Worm (Caenorhabditis elegans) whole organism, L3 larva: ENCODE results near the gene C01G6.4.

ENCODE experiments used
- R02D3.7 ChIP-seq: fragments of 150-350 bp; optimal IDR thresholded peaks from 2 replicates; lab custom pipeline; 2014; ENCODE audit warnings: missing biosample characterization, missing genetic modification characterization
- ZK546.5 ChIP-seq: sonication (generic microtip); optimal IDR thresholded peaks from 2 replicates; lab custom pipeline; 2017; ENCODE audit warnings: missing biosample characterization, missing genetic modification characterization
- aly-2 ChIP-seq: fragments of 150-350 bp; optimal IDR thresholded peaks from 2 replicates; lab custom pipeline; 2014; ENCODE audit warnings: missing biosample characterization, missing genetic modification characterization
- ama-1 ChIP-seq: fragments of 150-350 bp; optimal IDR thresholded peaks from 2 replicates; lab custom pipeline; 2018
- ceh-16 ChIP-seq: sonication (generic microtip); optimal IDR thresholded peaks from 2 replicates; lab custom pipeline; 2017; ENCODE audit warnings: missing biosample characterization, missing genetic modification characterization
- ceh-82 ChIP-seq: fragments of 150-350 bp; optimal IDR thresholded peaks from 2 replicates; lab custom pipeline; 2014; ENCODE audit warnings: missing biosample characterization, missing genetic modification characterization
- ceh-9 ChIP-seq: sonication (generic microtip); optimal IDR thresholded peaks from 2 replicates; lab custom pipeline; 2018; ENCODE audit warnings: missing biosample characterization, missing genetic modification characterization
- daf-12 ChIP-seq: fragments of 150-350 bp; optimal IDR thresholded peaks from 2 replicates; lab custom pipeline; 2014; ENCODE audit warnings: missing biosample characterization, missing genetic modification reagents, missing genetic modification characterization
- egl-27 ChIP-seq: sonication (generic microtip); optimal IDR thresholded peaks from 4 replicates; lab custom pipeline; 2017; ENCODE audit warnings: missing biosample characterization, missing genetic modification reagents, missing genetic modification characterization
- egl-5 ChIP-seq: fragments of 150-350 bp; optimal IDR thresholded peaks from 2 replicates; lab custom pipeline; 2017; ENCODE audit warnings: missing biosample characterization, missing genetic modification reagents, missing genetic modification characterization, inconsistent platforms
- elt-1 ChIP-seq: fragments of 150-350 bp; optimal IDR thresholded peaks from 2 replicates; lab custom pipeline; 2014; ENCODE audit warnings: missing biosample characterization, missing genetic modification characterization
- elt-2 ChIP-seq: sonication (generic microtip); optimal IDR thresholded peaks from 2 replicates; lab custom pipeline; 2016; ENCODE audit warnings: missing genetic modification reagents, mild to moderate bottlenecking, missing genetic modification characterization, missing compliant biosample characterization
- eor-1 ChIP-seq, 2 experiments: fragments of 150-350 bp; optimal IDR thresholded peaks; 2 replicates each; lab custom pipeline; 2014 to 2018; ENCODE audit warnings: missing biosample characterization in 2 of 2, missing genetic modification characterization in 2 of 2
- fkh-2 ChIP-seq: fragments of 150-350 bp; optimal IDR thresholded peaks from 2 replicates; lab custom pipeline; 2014; ENCODE audit warnings: missing biosample characterization, missing genetic modification reagents, missing genetic modification characterization
- fos-1 ChIP-seq: fragments of 150-350 bp; optimal IDR thresholded peaks from 2 replicates; lab custom pipeline; 2014; ENCODE audit warnings: missing biosample characterization, missing genetic modification characterization
- hmg-11 ChIP-seq: sonication (generic microtip); optimal IDR thresholded peaks from 2 replicates; lab custom pipeline; 2016; ENCODE audit warnings: missing genetic modification characterization, missing compliant biosample characterization
- lin-15B ChIP-seq: fragments of 150-350 bp; optimal IDR thresholded peaks from 2 replicates; lab custom pipeline; 2014; ENCODE audit warnings: missing biosample characterization, missing genetic modification characterization
- lin-39 ChIP-seq: fragments of 150-350 bp; optimal IDR thresholded peaks from 2 replicates; lab custom pipeline; 2018; ENCODE audit warnings: missing biosample characterization, missing genetic modification reagents, missing genetic modification characterization
- mdl-1 ChIP-seq: fragments of 150-350 bp; optimal IDR thresholded peaks from 2 replicates; lab custom pipeline; 2014; ENCODE audit warnings: missing biosample characterization, missing genetic modification characterization
- mml-1 ChIP-seq: fragments of 150-350 bp; sonication (generic microtip); optimal IDR thresholded peaks from 3 replicates; lab custom pipeline; 2014; ENCODE audit warnings: missing biosample characterization, missing genetic modification characterization
- nfya-1 ChIP-seq: sonication (generic microtip); optimal IDR thresholded peaks from 2 replicates; lab custom pipeline; 2017; ENCODE audit warnings: missing genetic modification characterization, mild to moderate bottlenecking, missing compliant biosample characterization, antibody characterized with exemption, moderate library complexity; ENCODE audit not compliant: insufficient read depth
- nhr-11 ChIP-seq: fragments of 150-350 bp; optimal IDR thresholded peaks from 2 replicates; lab custom pipeline; 2014; ENCODE audit warnings: missing biosample characterization, missing genetic modification characterization
- nhr-12 ChIP-seq: fragments of 150-350 bp; optimal IDR thresholded peaks from 2 replicates; lab custom pipeline; 2014; ENCODE audit warnings: missing biosample characterization, missing genetic modification characterization
- nhr-237 ChIP-seq: fragments of 150-350 bp; optimal IDR thresholded peaks from 2 replicates; lab custom pipeline; 2014; ENCODE audit warnings: missing biosample characterization, missing genetic modification characterization
- nhr-28 ChIP-seq: fragments of 150-350 bp; optimal IDR thresholded peaks from 2 replicates; lab custom pipeline; 2014; ENCODE audit warnings: missing biosample characterization, missing genetic modification characterization
- nhr-67 ChIP-seq: fragments of 150-350 bp; optimal IDR thresholded peaks from 2 replicates; lab custom pipeline; 2014; ENCODE audit warnings: missing biosample characterization, missing genetic modification characterization
- nhr-76 ChIP-seq: fragments of 150-350 bp; sonication (generic microtip); optimal IDR thresholded peaks from 5 replicates; lab custom pipeline; 2014; ENCODE audit warnings: missing biosample characterization, missing genetic modification characterization
- nhr-77 ChIP-seq: fragments of 150-350 bp; optimal IDR thresholded peaks from 2 replicates; lab custom pipeline; 2014; ENCODE audit warnings: missing biosample characterization, missing genetic modification characterization
- pha-4 ChIP-seq: fragments of 150-350 bp; optimal IDR thresholded peaks from 2 replicates; lab custom pipeline; 2014; ENCODE audit warnings: missing biosample characterization, missing genetic modification reagents, missing genetic modification characterization
- sea-2 ChIP-seq: fragments of 150-350 bp; sonication (generic microtip); optimal IDR thresholded peaks from 4 replicates; lab custom pipeline; 2014; ENCODE audit warnings: missing biosample characterization, missing genetic modification reagents, missing genetic modification characterization
- skn-1 ChIP-seq: fragments of 150-350 bp; optimal IDR thresholded peaks from 2 replicates; lab custom pipeline; 2014; ENCODE audit warnings: missing biosample characterization, missing genetic modification characterization
- snpc-4 ChIP-seq: fragments of 150-350 bp; optimal IDR thresholded peaks from 2 replicates; lab custom pipeline; 2014; ENCODE audit warnings: missing biosample characterization, missing genetic modification characterization
- unc-62 ChIP-seq: fragments of 150-350 bp; sonication (generic microtip); optimal IDR thresholded peaks from 4 replicates; lab custom pipeline; 2014; ENCODE audit warnings: missing biosample characterization, missing genetic modification reagents, missing genetic modification characterization
- ztf-11 ChIP-seq: fragments of 150-350 bp; optimal IDR thresholded peaks from 2 replicates; lab custom pipeline; 2014; ENCODE audit warnings: missing biosample characterization, missing genetic modification characterization
- ztf-4 ChIP-seq: fragments of 150-350 bp; optimal IDR thresholded peaks from 2 replicates; lab custom pipeline; 2014; ENCODE audit warnings: missing biosample characterization, missing genetic modification characterization

The C01G6.4 gene

ce11 chrII:9266252-9266651, 6.6 kb downstream of the C01G6.4 start:
- TF ChIP-seq mml-1 (tag; lab: Kevin White, UChicago) (no peak), ceh-82 (no peak), nhr-77 (no peak), nfya-1 (tag; lab: Kevin White, UChicago) (no peak)
- TF ChIP-seq, all 47 proteins: peak for 0

ce11 chrII:9265705-9266104, 7.1 kb downstream of the C01G6.4 start:
- no peak for TF ChIP-seq sea-2 (GFP tag; lab: Kevin White, UChicago)
- no peak for TF ChIP-seq aly-2
- no peak for TF ChIP-seq ama-1
- TF ChIP-seq nhr-12: no peak
- no peak for TF ChIP-seq nhr-76
- no peak for TF ChIP-seq lin-39 (tag; lab: Kevin White, UChicago)
- TF ChIP-seq skn-1 (tag; lab: Kevin White, UChicago): no peak
- TF ChIP-seq ZK546.5 (tag; lab: Kevin White, UChicago): no peak
- no peak for TF ChIP-seq daf-12 (tag; lab: Kevin White, UChicago)
- no peak for TF ChIP-seq mdl-1 (tag; lab: Kevin White, UChicago)
- TF ChIP-seq nhr-11: no peak
- TF ChIP-seq nhr-67 (tag; lab: Kevin White, UChicago): no peak
- TF ChIP-seq ztf-11 (tag; lab: Kevin White, UChicago): no peak
- TF ChIP-seq lin-15B (tag; lab: Kevin White, UChicago): no peak

DNA sequence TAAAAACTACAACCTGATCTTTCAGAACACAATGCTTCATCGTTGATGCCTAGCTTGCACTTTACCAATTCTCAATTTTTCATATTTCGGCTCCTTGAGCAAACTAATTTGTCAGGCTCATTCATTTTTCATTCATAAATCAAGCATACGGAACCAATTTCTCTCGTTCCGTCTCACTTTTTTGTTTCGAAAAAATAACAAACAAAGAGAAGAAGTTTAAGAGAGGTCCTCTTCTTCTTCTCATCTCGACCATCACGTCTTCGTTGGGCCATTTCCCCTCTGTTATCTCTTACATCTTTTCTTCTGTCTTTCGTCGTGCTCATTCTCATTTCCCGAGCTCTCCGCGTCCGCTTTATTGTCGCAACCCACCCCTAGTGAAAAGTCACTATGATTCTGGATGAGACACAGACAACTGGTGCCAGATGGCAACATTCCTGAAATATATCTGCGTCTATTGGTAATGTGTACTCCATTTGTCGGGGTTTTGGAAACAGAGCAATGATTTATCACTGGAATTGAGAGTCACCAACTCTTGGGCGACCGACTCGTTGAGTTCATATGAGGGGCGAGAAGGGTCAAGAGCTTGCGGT, 8.1 kb downstream of the C01G6.4 start:
- no peak for TF ChIP-seq lin-15B (tag; lab: Kevin White, UChicago)
- TF ChIP-seq nhr-11: no peak
- TF ChIP-seq ceh-16 (tag; lab: Kevin White, UChicago): no peak
- TF ChIP-seq nfya-1 (tag; lab: Kevin White, UChicago): peak; percentile 64
- TF ChIP-seq egl-5 (tag; lab: Kevin White, UChicago): peak; percentile 82
- peak; percentile 50 for TF ChIP-seq elt-1 (tag; lab: Kevin White, UChicago)
- peak; percentile 82 for TF ChIP-seq lin-39 (tag; lab: Kevin White, UChicago)
- no peak for TF ChIP-seq nhr-237 (tag; lab: Kevin White, UChicago)
- TF ChIP-seq snpc-4 (tag; lab: Kevin White, UChicago): no peak
- no peak for TF ChIP-seq hmg-11 (tag; lab: Kevin White, UChicago)
- no peak for TF ChIP-seq eor-1 (tag; optimal IDR thresholded peaks at IDR 0.05; lab: Kevin White, UChicago)

ce11 chrII:9263784-9264183, 9.1 kb downstream of the C01G6.4 start:
- TF ChIP-seq nhr-11 (peak; percentile 27), nhr-67 (tag; lab: Kevin White, UChicago) (no peak), ztf-11 (tag; lab: Kevin White, UChicago) (no peak), pha-4 (tag; lab: Kevin White, UChicago) (no peak), egl-5 (tag; lab: Kevin White, UChicago) (peak; percentile 32), mdl-1 (tag; lab: Kevin White, UChicago) (no peak), skn-1 (tag; lab: Kevin White, UChicago) (peak; percentile 37)
- TF ChIP-seq, all 47 proteins: peak for 3

- no peak for TF ChIP-seq pha-4 (tag; lab: Kevin White, UChicago)
- TF ChIP-seq ceh-9 (tag; lab: Kevin White, UChicago): no peak
- no peak for TF ChIP-seq unc-62 (GFP tag; lab: Kevin White, UChicago)
- TF ChIP-seq ztf-4 (tag; lab: Kevin White, UChicago): no peak
- TF ChIP-seq R02D3.7 (tag; lab: Kevin White, UChicago): no peak
- TF ChIP-seq mdl-1 (tag; lab: Kevin White, UChicago): no peak
- no peak for TF ChIP-seq ama-1
- no peak for TF ChIP-seq hmg-11 (tag; lab: Kevin White, UChicago)
- no peak for TF ChIP-seq fkh-2 (tag; lab: Kevin White, UChicago)
- TF ChIP-seq nhr-76: no peak
- TF ChIP-seq nhr-28: no peak
- TF ChIP-seq fos-1 (tag; lab: Kevin White, UChicago): no peak
- TF ChIP-seq nhr-12: no peak
- TF ChIP-seq ceh-16 (tag; lab: Kevin White, UChicago): no peak
- no peak for TF ChIP-seq skn-1 (tag; lab: Kevin White, UChicago)
- TF ChIP-seq nhr-11: no peak
- no peak for TF ChIP-seq elt-2 (tag; lab: Kevin White, UChicago)
- no peak for TF ChIP-seq sea-2 (GFP tag; lab: Kevin White, UChicago)
- TF ChIP-seq egl-27: no peak
- no peak for TF ChIP-seq aly-2
Observed at ce11 chrII:9262845-9263402, 9.9 kb downstream of the C01G6.4 start.
